In the genomic region with DNA sequence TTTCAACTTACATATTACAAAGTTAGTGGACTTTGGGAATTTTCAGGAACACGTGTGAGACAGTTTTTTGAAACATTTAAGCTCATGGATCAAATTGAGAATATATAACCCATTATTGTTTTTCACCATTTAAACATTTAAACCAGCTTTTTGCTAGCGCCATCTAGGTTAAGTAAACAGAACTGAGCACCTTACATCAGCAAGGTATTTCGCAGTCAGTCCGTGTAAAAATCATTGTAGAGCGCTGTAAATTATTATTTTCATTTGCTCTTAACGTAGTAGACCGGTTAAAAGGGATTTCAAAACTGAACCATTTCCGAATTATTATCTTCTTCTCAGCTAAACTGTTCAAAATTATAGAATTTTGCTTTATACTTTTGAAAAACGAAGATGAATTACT, we compare ENCODE assay signal across 3 fruit fly cellular contexts.
TF ChIP-seq lines count a peak whose summit lies in the region.

A gene (plus strand): TSS at position 295 of the 400 bp plus-strand sequence.

- peak; percentile 86 to 91 for TF ChIP-seq CTCF in S2 (optimal IDR thresholded peaks at IDR 0.05; lab: Kevin White, UChicago)
- TF ChIP-seq CTCF in whole organism, embryonic (GFP tag; optimal IDR thresholded peaks at IDR 0.05; lab: Kevin White, UChicago), result peak; percentile 98

TF ChIP-seq in whole organism, embryonic, 481 proteins besides CTCF, POLR2A, EP300 and RAD21 (continues in another document):
- no peak for TF ChIP-seq H2.0 (GFP tag; IDR thresholded peaks at IDR 0.05; lab: Robert Waterston, UW)
- no peak for TF ChIP-seq CG14050 (GFP tag; IDR thresholded peaks at IDR 0.05; lab: Robert Waterston, UW)
- 0 out of 3 replicates have a peak, but pooled peaks have one; percentile 11 for TF ChIP-seq ci (GFP tag; IDR thresholded peaks at IDR 0.05; lab: Robert Waterston, UW)
- peak; percentile 97 for TF ChIP-seq Dip2 (GFP tag; IDR thresholded peaks at IDR 0.05; lab: Robert Waterston, UW)
- no peak for TF ChIP-seq CG13123 (GFP tag; optimal IDR thresholded peaks at IDR 0.05; lab: Kevin White, UChicago)
- TF ChIP-seq sisA (GFP tag; IDR thresholded peaks at IDR 0.05; lab: Robert Waterston, UW), result 0 out of 2 replicates have a peak, but pooled peaks have one; percentile 18
- TF ChIP-seq knrl (GFP tag; IDR thresholded peaks at IDR 0.05; lab: Robert Waterston, UW; ENCODE audit: partially characterized antibody), result peak; percentile 51; the same call in 2 of the 3 replicates
- 0 out of 3 replicates have a peak, but pooled peaks have one; percentile 15 for TF ChIP-seq vnd (GFP tag; IDR thresholded peaks at IDR 0.05; lab: Robert Waterston, UW; ENCODE audit: partially characterized antibody)
- peak; percentile 7; the same call in 1 of the 2 replicates for TF ChIP-seq CG13287 (GFP tag; IDR thresholded peaks at IDR 0.05; lab: Robert Waterston, UW; ENCODE audit: partially characterized antibody)
- no peak for TF ChIP-seq luna (GFP tag; optimal IDR thresholded peaks at IDR 0.05; lab: Kevin White, UChicago)
- peak; percentile 43; the same call in 1 of the 2 replicates for TF ChIP-seq NFAT (GFP tag; IDR thresholded peaks at IDR 0.05; lab: Robert Waterston, UW)
- peak; percentile 35; the same call in 1 of the 2 replicates for TF ChIP-seq Ptx1 (GFP tag; IDR thresholded peaks at IDR 0.05; lab: Robert Waterston, UW)
- peak; percentile 4 for TF ChIP-seq Xbp1 (GFP tag; optimal IDR thresholded peaks at IDR 0.05; lab: Kevin White, UChicago)
- no peak for TF ChIP-seq Adf1 (GFP tag; IDR thresholded peaks at IDR 0.05; lab: Robert Waterston, UW)
- TF ChIP-seq inv (GFP tag; IDR thresholded peaks at IDR 0.05; lab: Robert Waterston, UW; ENCODE audit: partially characterized antibody), result peak; percentile 36; the same call in 1 of the 2 replicates
- 0 out of 2 replicates have a peak, but pooled peaks have one; percentile 13 for TF ChIP-seq chm (GFP tag; IDR thresholded peaks at IDR 0.05; lab: Robert Waterston, UW)
- peak; percentile 47 for TF ChIP-seq CG9932 (GFP tag; IDR thresholded peaks at IDR 0.05; lab: Robert Waterston, UW)
- TF ChIP-seq CG12155 (GFP tag; optimal IDR thresholded peaks at IDR 0.05; lab: Kevin White, UChicago), result no peak
- TF ChIP-seq HmgZ (tag; optimal IDR thresholded peaks at IDR 0.05; lab: Kevin White, UChicago), result peak; percentile 61
- peak; percentile 1 for TF ChIP-seq Ets97D (GFP tag; optimal IDR thresholded peaks at IDR 0.05; lab: Kevin White, UChicago)
- TF ChIP-seq Rfx (GFP tag; IDR thresholded peaks at IDR 0.05; lab: Robert Waterston, UW), result peak; percentile 39; the same call in 1 of the 2 replicates
- TF ChIP-seq chif (GFP tag; optimal IDR thresholded peaks at IDR 0.05; lab: Kevin White, UChicago), result peak in 1 of 2 experiments; percentile 15
- no peak for TF ChIP-seq sug (tag; optimal IDR thresholded peaks at IDR 0.05; lab: Kevin White, UChicago)
- peak; percentile 13 for TF ChIP-seq phol (tag; optimal IDR thresholded peaks at IDR 0.05; lab: Kevin White, UChicago)
- TF ChIP-seq pita (GFP tag; optimal IDR thresholded peaks at IDR 0.05; lab: Kevin White, UChicago), result peak; percentile 31
- peak; percentile 33; the same call in 1 of the 2 replicates for TF ChIP-seq CG6272 (GFP tag; IDR thresholded peaks at IDR 0.05; lab: Robert Waterston, UW)
- peak; percentile 62 for TF ChIP-seq slbo (GFP tag; IDR thresholded peaks at IDR 0.05; lab: Robert Waterston, UW)
- peak; percentile 11 for TF ChIP-seq pnt (GFP tag; optimal IDR thresholded peaks at IDR 0.05; lab: Kevin White, UChicago)
- peak; percentile 86 for TF ChIP-seq Ets65A (GFP tag; lab: Kevin White, UChicago)
- peak; percentile 8; the same call in 1 of the 2 replicates for TF ChIP-seq CG11247 (GFP tag; IDR thresholded peaks at IDR 0.05; lab: Robert Waterston, UW)
- TF ChIP-seq E2f2 (GFP tag; IDR thresholded peaks at IDR 0.05; lab: Robert Waterston, UW), result peak; percentile 39; the same call in 1 of the 2 replicates
- no peak for TF ChIP-seq CG6254 (GFP tag; optimal IDR thresholded peaks at IDR 0.05; lab: Kevin White, UChicago)
- TF ChIP-seq sob (GFP tag; IDR thresholded peaks at IDR 0.05; lab: Robert Waterston, UW), result 0 out of 2 replicates have a peak, but pooled peaks have one; percentile 16
- TF ChIP-seq CG1233 (GFP tag; optimal IDR thresholded peaks at IDR 0.05; lab: Kevin White, UChicago), result no peak
- no peak for TF ChIP-seq jumu (GFP tag; optimal IDR thresholded peaks at IDR 0.05; lab: Kevin White, UChicago)
- TF ChIP-seq mld (GFP tag; IDR thresholded peaks at IDR 0.05; lab: Robert Waterston, UW; ENCODE audit: partially characterized antibody), result no peak
- TF ChIP-seq CG15011 (GFP tag; optimal IDR thresholded peaks at IDR 0.05; lab: Kevin White, UChicago), result no peak
- 0 out of 3 replicates have a peak, but pooled peaks have one; percentile 16 for TF ChIP-seq ken (GFP tag; IDR thresholded peaks at IDR 0.05; lab: Robert Waterston, UW)

TF ChIP-seq in whole organism, wandering third instar larva, 38 proteins besides CTCF, POLR2A, EP300 and RAD21:
- TF ChIP-seq Hr83 (GFP tag; optimal IDR thresholded peaks at IDR 0.05; lab: Kevin White, UChicago; ENCODE audit: poor library complexity, severe bottlenecking) (no peak), fru (GFP tag; optimal IDR thresholded peaks at IDR 0.05; lab: Kevin White, UChicago) (no peak), lola (GFP tag; optimal IDR thresholded peaks at IDR 0.05; lab: Kevin White, UChicago) (no peak), HLH106 (tag; optimal IDR thresholded peaks at IDR 0.05; lab: Kevin White, UChicago) (no peak), Myc (optimal IDR thresholded peaks at IDR 0.05; lab: Kevin White, UChicago) (peak; percentile 48)
